Fruit fly (Drosophila melanogaster) whole organism, adult: ENCODE results near the gene CG32024.

ENCODE experiments used
- CG7045 ChIP-seq: fragments of 200-800 bp; sonication (Bioruptor generic); optimal IDR thresholded peaks from 2 replicates; lab custom pipeline; 2017; ENCODE audit warnings: missing biosample characterization, mild to moderate bottlenecking, missing genetic modification characterization
- bab1 ChIP-seq: fragments of 200-800 bp; sonication (Bioruptor generic); optimal IDR thresholded peaks from 3 replicates; lab custom pipeline; 2019; ENCODE audit warnings: missing biosample characterization, mild to moderate bottlenecking, missing genetic modification characterization, moderate library complexity
- pad ChIP-seq: fragments of 200-800 bp; sonication (Bioruptor generic); optimal IDR thresholded peaks from 3 replicates; lab custom pipeline; 2017; ENCODE audit warnings: missing biosample characterization, missing genetic modification characterization, mild to moderate bottlenecking, moderate library complexity, missing genetic modification reagents

DNA sequence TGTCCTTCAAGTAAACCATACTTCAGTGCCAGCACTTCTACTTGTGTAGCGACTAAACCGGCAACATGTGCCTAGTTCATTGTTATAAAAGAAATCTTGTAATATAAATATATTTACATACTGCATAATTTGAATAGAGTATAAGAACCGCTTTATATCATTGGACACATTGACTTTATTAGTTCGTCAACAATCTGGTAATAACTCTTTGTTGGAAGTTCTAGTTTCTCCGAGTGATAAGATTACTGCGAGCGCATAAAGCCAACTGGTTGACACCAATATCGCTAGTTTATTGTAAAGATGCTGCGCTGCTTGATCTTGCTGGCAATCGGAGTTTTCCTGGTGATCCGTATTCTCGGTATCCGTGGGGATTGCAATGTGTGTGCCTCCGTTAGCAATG, 843 bp downstream of the CG32024 start, which contains the start of gene CG13308:
- TF ChIP-seq pad (GFP tag; lab: Kevin White, UChicago) (no peak), bab1 (GFP tag; lab: Kevin White, UChicago) (no peak), CG7045 (GFP tag; lab: Kevin White, UChicago) (no peak)
